Fruit fly (Drosophila melanogaster) whole organism, pupa: ENCODE data around the gene CG12035.

Experiments
- CG10348 ChIP-seq: fragments of 200-800 bp; sonication (Bioruptor generic); IDR thresholded peaks from 2 replicates; pipeline ENCODE4 v1.3.6; 2022; ENCODE audit warnings: missing biosample characterization, missing genetic modification characterization
- CG12605 ChIP-seq: fragments of 200-800 bp; sonication (Bioruptor generic); IDR thresholded peaks from 2 replicates; pipeline ENCODE4 v1.3.6; 2022; ENCODE audit warnings: missing biosample characterization, missing genetic modification characterization
- CG14655 ChIP-seq: fragments of 200-800 bp; sonication (Bioruptor generic); optimal IDR thresholded peaks from 3 replicates; lab custom pipeline; 2017; ENCODE audit warnings: mild to moderate bottlenecking, missing biosample characterization, missing genetic modification reagents, missing genetic modification characterization
- CG15710 ChIP-seq: fragments of 200-800 bp; sonication (Bioruptor generic); optimal IDR thresholded peaks from 2 replicates; lab custom pipeline; 2018; ENCODE audit warnings: missing biosample characterization, mild to moderate bottlenecking, missing genetic modification characterization, moderate library complexity
- CG17806 ChIP-seq: fragments of 200-800 bp; sonication (Bioruptor generic); optimal IDR thresholded peaks from 2 replicates; lab custom pipeline; 2018; ENCODE audit warnings: missing biosample characterization, mild to moderate bottlenecking, missing genetic modification characterization, moderate library complexity
- CG32121 ChIP-seq: fragments of 200-800 bp; sonication (Bioruptor generic); IDR thresholded peaks from 2 replicates; pipeline ENCODE4 v1.3.6; 2022; ENCODE audit warnings: missing biosample characterization, missing genetic modification characterization
- CG34367 ChIP-seq: fragments of 200-800 bp; sonication (Bioruptor generic); optimal IDR thresholded peaks from 2 replicates; lab custom pipeline; 2018; ENCODE audit warnings: missing biosample characterization, mild to moderate bottlenecking, missing genetic modification characterization
- CG4496 ChIP-seq: fragments of 200-800 bp; sonication (Bioruptor generic); IDR thresholded peaks from 3 replicates; pipeline ENCODE4 v1.3.6; 2022; ENCODE audit warnings: missing biosample characterization, missing genetic modification characterization
- CG8159 ChIP-seq: fragments of 200-800 bp; sonication (Bioruptor generic); optimal IDR thresholded peaks from 3 replicates; lab custom pipeline; 2018; ENCODE audit warnings: missing biosample characterization, mild to moderate bottlenecking, missing genetic modification characterization, moderate library complexity
- CG8301 ChIP-seq: fragments of 200-800 bp; sonication (Bioruptor generic); optimal IDR thresholded peaks from 2 replicates; lab custom pipeline; 2018; ENCODE audit warnings: missing biosample characterization, mild to moderate bottlenecking, missing genetic modification characterization
- D1 ChIP-seq: fragments of 200-800 bp; sonication (Bioruptor generic); optimal IDR thresholded peaks from 2 replicates; lab custom pipeline; 2018; ENCODE audit warnings: missing biosample characterization, mild to moderate bottlenecking, missing genetic modification characterization, moderate library complexity
- EcR ChIP-seq: fragments of 200-800 bp; sonication (Bioruptor generic); optimal IDR thresholded peaks from 3 replicates; lab custom pipeline; 2019; ENCODE audit warnings: missing biosample characterization, missing genetic modification characterization, mild to moderate bottlenecking, moderate library complexity, missing genetic modification reagents
- Pif1A ChIP-seq: fragments of 200-800 bp; sonication (Bioruptor generic); optimal IDR thresholded peaks from 3 replicates; lab custom pipeline; 2016; ENCODE audit warnings: missing biosample characterization, missing genetic modification characterization
- Pif1B ChIP-seq: fragments of 200-800 bp; sonication (Bioruptor generic); optimal IDR thresholded peaks from 3 replicates; lab custom pipeline; 2016; ENCODE audit warnings: missing biosample characterization, missing genetic modification characterization
- Snoo ChIP-seq: fragments of 200-800 bp; sonication (Bioruptor generic); optimal IDR thresholded peaks from 3 replicates; lab custom pipeline; 2017; ENCODE audit warnings: missing biosample characterization, mild to moderate bottlenecking, missing genetic modification characterization, inconsistent platforms
- fd96Ca ChIP-seq: fragments of 200-800 bp; sonication (Bioruptor generic); IDR thresholded peaks from 3 replicates; pipeline ENCODE4 v1.3.6; 2022; ENCODE audit warnings: missing biosample characterization, missing genetic modification characterization
- gl ChIP-seq: fragments of 200-800 bp; sonication (Bioruptor generic); optimal IDR thresholded peaks from 2 replicates; lab custom pipeline; 2018; ENCODE audit warnings: missing biosample characterization, mild to moderate bottlenecking, missing genetic modification characterization

The CG12035 gene

DNA sequence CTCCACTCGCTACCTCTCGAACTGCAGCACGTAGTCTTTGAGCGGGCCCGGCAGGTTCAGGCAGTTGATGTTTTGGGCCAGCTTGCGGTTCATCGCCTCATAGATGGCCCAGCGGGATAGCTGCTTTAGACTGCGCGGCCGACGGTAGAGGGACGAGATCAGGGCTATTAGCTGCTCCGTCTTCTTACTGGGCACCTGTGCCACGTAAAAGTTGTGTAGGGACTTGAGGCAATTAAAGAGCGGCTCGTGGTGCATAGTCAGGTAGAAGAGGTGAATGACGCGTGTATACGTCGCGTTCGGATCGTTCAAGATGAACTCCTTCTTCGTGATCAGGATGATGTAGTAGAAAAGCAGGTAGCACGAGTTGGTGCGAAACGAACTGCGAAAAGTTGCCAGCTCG is 48.4 kb downstream of the CG12035 start:
- TF ChIP-seq gl (no peak), CG15710 (tag; lab: Kevin White, UChicago) (no peak), Pif1B (no peak), Pif1A (GFP tag; lab: Kevin White, UChicago) (no peak), Snoo (tag; lab: Kevin White, UChicago) (no peak), fd96Ca (GFP tag; lab: Robert Waterston, UW) (no peak), CG32121 (GFP tag; lab: Robert Waterston, UW) (no peak), CG4496 (GFP tag; lab: Robert Waterston, UW) (no peak), CG8159 (tag; lab: Kevin White, UChicago) (no peak), CG12605 (GFP tag; lab: Robert Waterston, UW) (no peak), CG10348 (GFP tag; lab: Robert Waterston, UW) (no peak), CG8301 (tag; lab: Kevin White, UChicago) (no peak), CG14655 (GFP tag; lab: Kevin White, UChicago) (no peak), D1 (tag; lab: Kevin White, UChicago) (no peak), CG17806 (tag; lab: Kevin White, UChicago) (no peak), CG34367 (tag; lab: Kevin White, UChicago) (no peak), EcR (GFP tag; lab: Kevin White, UChicago) (no peak)
